Worm (Caenorhabditis elegans) whole organism, L2 larva: Measurements from ENCODE around the gene str-71.

Experiments used
- ceh-82 ChIP-seq: fragments of 150-350 bp; optimal IDR thresholded peaks from 2 replicates; lab custom pipeline; 2014; ENCODE audit warnings: missing biosample characterization, missing genetic modification characterization
- elt-1 ChIP-seq: fragments of 150-350 bp; optimal IDR thresholded peaks from 2 replicates; lab custom pipeline; 2014; ENCODE audit warnings: missing biosample characterization, missing genetic modification characterization
- nhr-21 ChIP-seq: fragments of 150-350 bp; optimal IDR thresholded peaks from 2 replicates; lab custom pipeline; 2014; ENCODE audit warnings: missing biosample characterization, missing genetic modification characterization
- skn-1 ChIP-seq: sonication (generic microtip); optimal IDR thresholded peaks from 2 replicates; lab custom pipeline; 2017; ENCODE audit warnings: missing biosample characterization, missing genetic modification characterization
- ztf-11 ChIP-seq: sonication (generic microtip); optimal IDR thresholded peaks from 2 replicates; lab custom pipeline; 2017; ENCODE audit warnings: missing biosample characterization, missing genetic modification characterization

DNA sequence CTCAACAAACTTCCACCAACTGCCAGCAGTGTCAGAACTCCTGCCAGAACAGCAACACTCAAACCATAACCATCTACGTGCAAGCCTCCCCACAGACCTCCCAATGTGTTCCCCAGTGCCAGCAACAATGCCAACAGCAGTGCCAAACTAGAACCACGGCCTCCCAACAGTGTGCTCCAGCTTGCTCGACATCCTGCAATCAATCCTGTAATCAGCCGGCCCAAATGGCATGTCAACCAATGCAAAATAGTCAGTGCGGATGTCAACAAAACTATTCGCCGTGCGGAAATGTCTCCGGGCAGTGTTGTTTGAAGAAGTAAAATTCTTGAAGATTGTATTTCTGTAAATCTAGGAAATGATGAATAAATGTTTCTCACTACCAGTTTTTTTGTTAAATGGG is 7.7 kb upstream of the str-71 start:
- TF ChIP-seq nhr-21 (tag; lab: Kevin White, UChicago) (no peak), ceh-82 (no peak), ztf-11 (tag; lab: Kevin White, UChicago) (no peak), elt-1 (tag; lab: Kevin White, UChicago) (no peak), skn-1 (tag; lab: Kevin White, UChicago) (no peak)
